Worm (Caenorhabditis elegans) whole organism, L4 larva: Measurements from ENCODE around the gene crp-1.
A peak's percentile ranks its signal among the peaks of the same experiment; 100 is the strongest.

Experiments
- D1046.2 ChIP-seq: fragments of 200-800 bp; sonication (Bioruptor generic); IDR thresholded peaks from 2 replicates; pipeline ENCODE4 v1.3.6; 2022; ENCODE audit warnings: missing genetic modification characterization, missing compliant biosample characterization
- T26A8.4 ChIP-seq: fragments of 200-800 bp; sonication (Bioruptor generic); IDR thresholded peaks from 2 replicates; pipeline ENCODE4 v1.3.6; 2022; ENCODE audit warnings: missing genetic modification characterization, missing compliant biosample characterization
- ZK337.2 ChIP-seq: fragments of 200-800 bp; sonication (Bioruptor generic); IDR thresholded peaks from 2 replicates; pipeline ENCODE4 v1.3.6; 2022; ENCODE audit warnings: missing genetic modification reagents, missing genetic modification characterization, missing compliant biosample characterization
- aha-1 ChIP-seq: fragments of 150-350 bp; peaks from one replicate; lab custom pipeline; 2014; ENCODE audit warnings: missing biosample characterization, missing genetic modification characterization
- arid-1 ChIP-seq: fragments of 200-800 bp; sonication (Bioruptor generic); conservative IDR thresholded peaks from 2 replicates; pipeline ENCODE4 v1.3.6; 2022; ENCODE audit warnings: missing genetic modification reagents, missing genetic modification characterization, missing compliant biosample characterization
- ceh-20 ChIP-seq: fragments of 200-800 bp; sonication (Bioruptor generic); IDR thresholded peaks from 2 replicates; pipeline ENCODE4 v1.3.6; 2022; ENCODE audit warnings: missing genetic modification reagents, missing genetic modification characterization, missing compliant biosample characterization
- ceh-32 ChIP-seq: sonication (generic microtip); optimal IDR thresholded peaks from 2 replicates; lab custom pipeline; 2016; ENCODE audit warnings: mild to moderate bottlenecking, missing genetic modification characterization, missing compliant biosample characterization; ENCODE audit not compliant: poor library complexity
- daf-12 ChIP-seq: fragments of 150-350 bp; optimal IDR thresholded peaks from 2 replicates; lab custom pipeline; 2014; ENCODE audit warnings: missing biosample characterization, missing genetic modification reagents, missing genetic modification characterization
- daf-16 ChIP-seq, 3 experiments: sonication (generic microtip); optimal IDR thresholded peaks; 2 replicates each; lab custom pipeline; 2016 to 2017; ENCODE audit warnings: missing genetic modification characterization in 3 of 3, missing genetic modification reagents in 3 of 3, mild to moderate bottlenecking in 2 of 3, missing compliant biosample characterization in 2 of 3, missing biosample characterization in 1 of 3, moderate library complexity in 1 of 3
- dmd-6 ChIP-seq: fragments of 200-800 bp; sonication (Bioruptor generic); IDR thresholded peaks from 2 replicates; pipeline ENCODE4 v1.3.6; 2022; ENCODE audit warnings: missing genetic modification reagents, missing genetic modification characterization, missing compliant biosample characterization
- duxl-1 ChIP-seq: sonication (generic microtip); optimal IDR thresholded peaks from 2 replicates; lab custom pipeline; 2016; ENCODE audit warnings: mild to moderate bottlenecking, missing genetic modification characterization, moderate library complexity, missing compliant biosample characterization; ENCODE audit not compliant: poor library complexity
- dve-1 ChIP-seq: sonication (generic microtip); optimal IDR thresholded peaks from 2 replicates; lab custom pipeline; 2017; ENCODE audit warnings: antibody characterized with exemption, mild to moderate bottlenecking, missing genetic modification characterization, missing compliant biosample characterization; ENCODE audit not compliant: insufficient read depth
- egl-43 ChIP-seq: fragments of 200-800 bp; sonication (Bioruptor generic); IDR thresholded peaks from 2 replicates; pipeline ENCODE4 v1.3.6; 2022; ENCODE audit warnings: missing genetic modification reagents, missing genetic modification characterization, missing compliant biosample characterization
- fkh-10 ChIP-seq: fragments of 150-350 bp; optimal IDR thresholded peaks from 2 replicates; lab custom pipeline; 2014; ENCODE audit warnings: missing biosample characterization, missing genetic modification reagents, missing genetic modification characterization
- hif-1 ChIP-seq, 2 experiments: sonication (generic microtip); optimal IDR thresholded peaks; 2 replicates each; lab custom pipeline; 2016 to 2017; ENCODE audit warnings: missing compliant biosample characterization in 2 of 2, missing genetic modification characterization in 2 of 2, missing genetic modification reagents in 2 of 2, missing genotype in 2 of 2, mild to moderate bottlenecking in 1 of 2
- hlh-11 ChIP-seq: fragments of 200-800 bp; sonication (Bioruptor generic); optimal IDR thresholded peaks from 2 replicates; lab custom pipeline; 2018; ENCODE audit warnings: mild to moderate bottlenecking, missing genetic modification characterization, missing compliant biosample characterization
- hlh-30 ChIP-seq: sonication (generic microtip); optimal IDR thresholded peaks from 2 replicates; lab custom pipeline; 2017; ENCODE audit warnings: antibody characterized with exemption, mild to moderate bottlenecking, missing genetic modification characterization, missing compliant biosample characterization; ENCODE audit not compliant: insufficient read depth
- lin-1 ChIP-seq: fragments of 200-800 bp; sonication (Bioruptor generic); IDR thresholded peaks from 2 replicates; pipeline ENCODE4 v1.3.6; 2022; ENCODE audit warnings: missing genetic modification reagents, missing genetic modification characterization, missing compliant biosample characterization
- lin-13 ChIP-seq: fragments of 150-350 bp; optimal IDR thresholded peaks from 2 replicates; lab custom pipeline; 2014; ENCODE audit warnings: missing biosample characterization, missing genetic modification reagents, missing genetic modification characterization
- madf-5 ChIP-seq, 2 experiments: fragments of 200-800 bp; sonication (Bioruptor generic); IDR thresholded peaks; 2 replicates each; pipeline ENCODE4 v1.3.6; 2022; ENCODE audit warnings: missing compliant biosample characterization in 2 of 2, missing genetic modification characterization in 2 of 2
- mdl-1 ChIP-seq, 2 experiments: fragments of 150-350 bp in 1 of 2; sonication (generic microtip) in 1 of 2; optimal IDR thresholded peaks; 2 replicates each; lab custom pipeline; 2014 to 2017; ENCODE audit warnings: missing biosample characterization in 2 of 2, missing genetic modification characterization in 2 of 2
- mxl-3 ChIP-seq: fragments of 200-800 bp; sonication (Bioruptor generic); optimal IDR thresholded peaks from 2 replicates; lab custom pipeline; 2018; ENCODE audit warnings: mild to moderate bottlenecking, missing genetic modification characterization, missing compliant biosample characterization
- nhr-28 ChIP-seq: fragments of 150-350 bp; optimal IDR thresholded peaks from 2 replicates; lab custom pipeline; 2014; ENCODE audit warnings: missing biosample characterization, missing genetic modification characterization
- nhr-77 ChIP-seq: fragments of 150-350 bp; optimal IDR thresholded peaks from 2 replicates; lab custom pipeline; 2014; ENCODE audit warnings: missing biosample characterization, missing genetic modification characterization
- pha-4 ChIP-seq, 2 experiments: fragments of 150-350 bp in 1 of 2; fragments of 200-800 bp in 1 of 2; sonication (Bioruptor generic) in 1 of 2; IDR thresholded peaks in 1 of 2; optimal IDR thresholded peaks in 1 of 2; 2 replicates each; pipeline versions ENCODE4 v1.3.6 to Lab custom; 2014 to 2022; ENCODE audit warnings: missing genetic modification characterization in 2 of 2, missing genetic modification reagents in 2 of 2, missing biosample characterization in 1 of 2, missing compliant biosample characterization in 1 of 2
- php-3 ChIP-seq: fragments of 200-800 bp; sonication (Bioruptor generic); IDR thresholded peaks from 2 replicates; pipeline ENCODE4 v1.3.6; 2022; ENCODE audit warnings: missing genetic modification reagents, missing genetic modification characterization, missing compliant biosample characterization
- pqm-1 ChIP-seq: sonication (generic microtip); optimal IDR thresholded peaks from 2 replicates; lab custom pipeline; 2017; ENCODE audit warnings: missing biosample characterization, missing genetic modification characterization
- rbr-2 ChIP-seq: sonication (generic microtip); optimal IDR thresholded peaks from 2 replicates; lab custom pipeline; 2016; ENCODE audit warnings: missing genotype, missing genetic modification characterization, missing compliant biosample characterization
- sdz-12 ChIP-seq: fragments of 200-800 bp; sonication (Bioruptor generic); optimal IDR thresholded peaks from 2 replicates; lab custom pipeline; 2018; ENCODE audit warnings: mild to moderate bottlenecking, missing genetic modification characterization, missing compliant biosample characterization
- snpc-1.2 ChIP-seq: fragments of 200-800 bp; sonication (Bioruptor generic); IDR thresholded peaks from 2 replicates; pipeline ENCODE4 v1.3.6; 2022; ENCODE audit warnings: missing genetic modification reagents, missing genetic modification characterization, missing compliant biosample characterization
- snpc-4 ChIP-seq: fragments of 150-350 bp; optimal IDR thresholded peaks from 2 replicates; lab custom pipeline; 2014; ENCODE audit warnings: missing biosample characterization, missing genetic modification characterization
- spr-1 ChIP-seq: sonication (generic microtip); optimal IDR thresholded peaks from 2 replicates; lab custom pipeline; 2016; ENCODE audit warnings: mild to moderate bottlenecking, missing genetic modification characterization, missing compliant biosample characterization
- unc-130 ChIP-seq: sonication (generic microtip); optimal IDR thresholded peaks from 2 replicates; lab custom pipeline; 2016; ENCODE audit warnings: missing genetic modification reagents, missing genetic modification characterization, missing compliant biosample characterization
- unc-62 ChIP-seq, 3 experiments: fragments of 150-350 bp in 1 of 3; sonication (generic microtip); optimal IDR thresholded peaks in 2 of 3; peaks in 1 of 3; 1 replicate in 1 of 3; 2 replicates in 2 of 3; lab custom pipeline; 2014 to 2017; ENCODE audit warnings: missing biosample characterization in 3 of 3, missing genetic modification characterization in 3 of 3, missing genetic modification reagents in 3 of 3, missing genotype in 1 of 3
- zag-1 ChIP-seq: fragments of 150-350 bp; optimal IDR thresholded peaks from 2 replicates; lab custom pipeline; 2014; ENCODE audit warnings: missing biosample characterization, missing genetic modification characterization
- ztf-7 ChIP-seq: fragments of 150-350 bp; optimal IDR thresholded peaks from 2 replicates; lab custom pipeline; 2014; ENCODE audit warnings: missing biosample characterization, missing genetic modification characterization

crp-1 gene

ce11 chrV:10478097-10478828 lies at the start of gene crp-1, which contains the start of gene Y32F6B.9 (continued):
- TF ChIP-seq lin-1 (no peak), rbr-2 (tag; lab: Kevin White, UChicago) (no peak), sdz-12 (GFP tag; lab: Kevin White, UChicago) (no peak), arid-1 (no peak), mdl-1 (tag; optimal IDR thresholded peaks at IDR 0.05; lab: Kevin White, UChicago) (peak in 1 of 2 experiments; percentile 17)

ce11 chrV:10428608-10429007 lies 49.8 kb upstream of the crp-1 start, which contains the start of gene tag-314:
tag-314 (minus strand) TSS chrV:10428708.
- TF ChIP-seq ztf-7 (tag; lab: Kevin White, UChicago) (no peak), pqm-1 (tag; lab: Kevin White, UChicago) (no peak), mdl-1 (tag; optimal IDR thresholded peaks at IDR 0.05; lab: Kevin White, UChicago) (no peak), hif-1 (tag; optimal IDR thresholded peaks at IDR 0.05; lab: Kevin White, UChicago) (no peak), ZK337.2 (GFP tag; lab: Robert Waterston, UW) (no peak), duxl-1 (no peak), egl-43 (GFP tag; lab: Robert Waterston, UW) (no peak), D1046.2 (no peak), snpc-4 (no peak), daf-16 (GFP tag; optimal IDR thresholded peaks at IDR 0.05; lab: Kevin White, UChicago) (no peak), daf-16 (tag; optimal IDR thresholded peaks at IDR 0.05; lab: Kevin White, UChicago) (no peak)

- TF ChIP-seq T26A8.4 (GFP tag; lab: Robert Waterston, UW), result no peak
- peak; percentile 34; the same call in 1 of the 2 replicates for TF ChIP-seq pha-4 (GFP tag; IDR thresholded peaks at IDR 0.05; lab: Robert Waterston, UW)
- no peak for TF ChIP-seq pha-4 (tag; optimal IDR thresholded peaks at IDR 0.05; lab: Kevin White, UChicago)
- no peak for TF ChIP-seq spr-1
- TF ChIP-seq nhr-28 (tag; lab: Kevin White, UChicago), result peak; percentile 87
- TF ChIP-seq hlh-11 (tag; lab: Kevin White, UChicago), result peak; percentile 74
- peak in 1 of 2 experiments; percentile 64 for TF ChIP-seq mdl-1 (tag; optimal IDR thresholded peaks at IDR 0.05; lab: Kevin White, UChicago)
- TF ChIP-seq hlh-30 (tag; lab: Kevin White, UChicago), result peak; percentile 31
- TF ChIP-seq dve-1, result peak; percentile 88
- TF ChIP-seq ceh-20 (GFP tag; lab: Robert Waterston, UW), result 0 out of 2 replicates have a peak, but pooled peaks have one; percentile 17
- TF ChIP-seq zag-1 (tag; lab: Kevin White, UChicago), result no peak
- no peak for TF ChIP-seq fkh-10
- TF ChIP-seq unc-130 (GFP tag; lab: Kevin White, UChicago), result no peak
- peak; percentile 89 for TF ChIP-seq php-3 (GFP tag; lab: Robert Waterston, UW)
- peak; percentile 56; the same call in 1 of the 2 replicates for TF ChIP-seq lin-1
- TF ChIP-seq mxl-3, result no peak
- TF ChIP-seq snpc-1.2 (GFP tag; lab: Robert Waterston, UW), result no peak
- peak; percentile 61 for TF ChIP-seq nhr-77 (tag; lab: Kevin White, UChicago)
- peak; percentile 89 for TF ChIP-seq dmd-6
- TF ChIP-seq pqm-1 (tag; lab: Kevin White, UChicago), result peak; percentile 99
- TF ChIP-seq daf-16 (GFP tag; optimal IDR thresholded peaks at IDR 0.05; lab: Kevin White, UChicago), result peak in 1 of 2 experiments; percentile 6
- TF ChIP-seq daf-16 (tag; optimal IDR thresholded peaks at IDR 0.05; lab: Kevin White, UChicago), result peak; percentile 91
Observed at ce11 chrV:10432607-10433006, 45.8 kb upstream of the crp-1 start.

- TF ChIP-seq hlh-11 (tag; lab: Kevin White, UChicago) (peak; percentile 15), lin-13 (GFP tag; lab: Kevin White, UChicago) (no peak), unc-62 (GFP tag; optimal IDR thresholded peaks at IDR 0.05 in 1 of 2; lab: Kevin White, UChicago) (peak in 1 of 2 experiments; percentile 81), unc-62 (tag; optimal IDR thresholded peaks at IDR 0.05; lab: Kevin White, UChicago) (no peak), aha-1 (no peak), dmd-6 (peak; percentile 41; the same call in 1 of the 2 replicates), daf-12 (tag; lab: Kevin White, UChicago) (no peak), madf-5 (GFP tag; IDR thresholded peaks at IDR 0.05; lab: Robert Waterston, UW) (no peak), daf-16 (GFP tag; optimal IDR thresholded peaks at IDR 0.05; lab: Kevin White, UChicago) (no peak), daf-16 (tag; optimal IDR thresholded peaks at IDR 0.05; lab: Kevin White, UChicago) (peak; percentile 45), pqm-1 (tag; lab: Kevin White, UChicago) (peak; percentile 69), ceh-32 (tag; lab: Kevin White, UChicago) (no peak), nhr-28 (tag; lab: Kevin White, UChicago) (peak; percentile 39), php-3 (GFP tag; lab: Robert Waterston, UW) (peak; percentile 17; the same call in 1 of the 2 replicates), dve-1 (no peak)
Observed at ce11 chrV:10433721-10434120, 44.6 kb upstream of the crp-1 start, which contains the start of gene Y32F6A.4. Y32F6A.4 (minus strand) TSS chrV:10434067.
